Worm (Caenorhabditis elegans) whole organism, L3 larva: Measurements from ENCODE around the gene F21F8.5.

Experiments used
- ZK546.5 ChIP-seq: sonication (generic microtip); optimal IDR thresholded peaks from 2 replicates; lab custom pipeline; 2017; ENCODE audit warnings: missing biosample characterization, missing genetic modification characterization
- aly-2 ChIP-seq: fragments of 150-350 bp; optimal IDR thresholded peaks from 2 replicates; lab custom pipeline; 2014; ENCODE audit warnings: missing biosample characterization, missing genetic modification characterization
- ceh-16 ChIP-seq: sonication (generic microtip); optimal IDR thresholded peaks from 2 replicates; lab custom pipeline; 2017; ENCODE audit warnings: missing biosample characterization, missing genetic modification characterization
- elt-1 ChIP-seq: fragments of 150-350 bp; optimal IDR thresholded peaks from 2 replicates; lab custom pipeline; 2014; ENCODE audit warnings: missing biosample characterization, missing genetic modification characterization
- fkh-10 ChIP-seq: sonication (generic microtip); optimal IDR thresholded peaks from 2 replicates; lab custom pipeline; 2017; ENCODE audit warnings: missing biosample characterization, missing genetic modification reagents, missing genetic modification characterization
- lin-15B ChIP-seq: fragments of 150-350 bp; optimal IDR thresholded peaks from 2 replicates; lab custom pipeline; 2014; ENCODE audit warnings: missing biosample characterization, missing genetic modification characterization
- nfya-1 ChIP-seq: sonication (generic microtip); optimal IDR thresholded peaks from 2 replicates; lab custom pipeline; 2017; ENCODE audit warnings: missing genetic modification characterization, mild to moderate bottlenecking, missing compliant biosample characterization, antibody characterized with exemption, moderate library complexity; ENCODE audit not compliant: insufficient read depth
- nhr-25 ChIP-seq: sonication (generic microtip); optimal IDR thresholded peaks from 2 replicates; lab custom pipeline; 2017; ENCODE audit warnings: missing biosample characterization, missing genetic modification characterization
- nhr-77 ChIP-seq: fragments of 150-350 bp; optimal IDR thresholded peaks from 2 replicates; lab custom pipeline; 2014; ENCODE audit warnings: missing biosample characterization, missing genetic modification characterization
- pha-4 ChIP-seq: fragments of 150-350 bp; optimal IDR thresholded peaks from 2 replicates; lab custom pipeline; 2014; ENCODE audit warnings: missing biosample characterization, missing genetic modification reagents, missing genetic modification characterization
- pqm-1 ChIP-seq: fragments of 150-350 bp; optimal IDR thresholded peaks from 2 replicates; lab custom pipeline; 2017; ENCODE audit warnings: missing biosample characterization, missing genetic modification characterization, inconsistent platforms
- skn-1 ChIP-seq: fragments of 150-350 bp; optimal IDR thresholded peaks from 2 replicates; lab custom pipeline; 2014; ENCODE audit warnings: missing biosample characterization, missing genetic modification characterization
- unc-62 ChIP-seq: fragments of 150-350 bp; sonication (generic microtip); optimal IDR thresholded peaks from 4 replicates; lab custom pipeline; 2014; ENCODE audit warnings: missing biosample characterization, missing genetic modification reagents, missing genetic modification characterization
- ztf-4 ChIP-seq: fragments of 150-350 bp; optimal IDR thresholded peaks from 2 replicates; lab custom pipeline; 2014; ENCODE audit warnings: missing biosample characterization, missing genetic modification characterization

DNA sequence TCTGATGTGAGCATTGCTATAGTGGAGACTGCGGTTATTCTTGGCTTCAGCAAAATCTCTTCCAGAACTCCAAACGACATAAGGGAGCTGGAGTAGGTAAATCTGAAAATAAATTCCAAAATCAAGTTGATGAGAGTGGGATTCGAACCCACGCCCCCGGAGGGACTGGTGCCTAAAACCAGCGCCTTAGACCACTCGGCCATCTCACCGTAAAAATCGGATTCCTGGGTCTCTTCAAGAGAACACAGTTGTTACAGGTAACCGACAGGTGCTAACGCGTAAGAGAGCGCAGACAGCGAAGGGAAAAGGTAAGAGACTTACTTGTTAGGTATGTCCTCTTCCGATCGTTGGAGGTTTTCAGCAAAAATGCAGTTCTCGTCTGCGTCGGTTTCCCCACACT is 30.8 kb downstream of the F21F8.5 start:
- peak; percentile 53 for TF ChIP-seq nhr-25 (tag; lab: Kevin White, UChicago)
- no peak for TF ChIP-seq ceh-16
- TF ChIP-seq fkh-10 (GFP tag; lab: Kevin White, UChicago), result no peak
- no peak for TF ChIP-seq aly-2 (tag; lab: Kevin White, UChicago)
- no peak for TF ChIP-seq pha-4 (tag; lab: Kevin White, UChicago)
- peak; percentile 40 for TF ChIP-seq pqm-1 (tag; lab: Kevin White, UChicago)
- no peak for TF ChIP-seq skn-1
- no peak for TF ChIP-seq ZK546.5
- no peak for TF ChIP-seq nhr-77 (tag; lab: Kevin White, UChicago)
- no peak for TF ChIP-seq ztf-4 (tag; lab: Kevin White, UChicago)
- TF ChIP-seq unc-62 (GFP tag; lab: Kevin White, UChicago), result no peak
- no peak for TF ChIP-seq lin-15B (tag; lab: Kevin White, UChicago)
- TF ChIP-seq elt-1 (tag; lab: Kevin White, UChicago), result no peak
- peak; percentile 36 for TF ChIP-seq nfya-1 (tag; lab: Kevin White, UChicago)
